Fruit fly (Drosophila melanogaster) whole organism, embryonic: ENCODE measurements around the gene CG17221.

Experiments used
- Ada2b ChIP-seq: fragments of 200-800 bp; sonication (Bioruptor generic); IDR thresholded peaks from 2 replicates; pipeline ENCODE4 v1.3.6; 2022; ENCODE audit warnings: missing biosample characterization, missing genetic modification characterization
- CG1024 ChIP-seq: fragments of 200-800 bp; sonication (Bioruptor generic); IDR thresholded peaks from 2 replicates; pipeline ENCODE4 v1.3.6; 2022; ENCODE audit warnings: missing biosample characterization, missing genetic modification characterization
- CG10267 ChIP-seq: fragments of 200-800 bp; sonication (Bioruptor generic); optimal IDR thresholded peaks from 2 replicates; lab custom pipeline; 2018; ENCODE audit warnings: missing biosample characterization, mild to moderate bottlenecking, missing genetic modification characterization, moderate library complexity
- CG10321 ChIP-seq: fragments of 200-800 bp; sonication (Bioruptor generic); IDR thresholded peaks from 2 replicates; pipeline ENCODE4 v1.3.6; 2022; ENCODE audit warnings: missing biosample characterization, missing genetic modification characterization
- CG10366 ChIP-seq: fragments of 200-800 bp; sonication (Bioruptor generic); IDR thresholded peaks from 2 replicates; pipeline ENCODE4 v1.3.6; 2022; ENCODE audit warnings: missing biosample characterization, missing genetic modification characterization
- CG11085 ChIP-seq: fragments of 200-800 bp; sonication (Bioruptor generic); IDR thresholded peaks from 2 replicates; pipeline ENCODE4 v1.3.6; 2022; ENCODE audit warnings: missing biosample characterization, missing genetic modification characterization
- CG11456 ChIP-seq: fragments of 200-800 bp; sonication (Bioruptor generic); IDR thresholded peaks from 3 replicates; pipeline ENCODE4 v1.3.6; 2022; ENCODE audit warnings: missing biosample characterization, missing genetic modification characterization
- CG11696 ChIP-seq: fragments of 200-800 bp; sonication (Bioruptor generic); IDR thresholded peaks from 2 replicates; pipeline ENCODE4 v1.3.6; 2022; ENCODE audit warnings: missing biosample characterization, missing genetic modification characterization
- CG1233 ChIP-seq: fragments of 200-800 bp; sonication (Bioruptor generic); optimal IDR thresholded peaks from 4 replicates; lab custom pipeline; 2018; ENCODE audit warnings: missing biosample characterization, mild to moderate bottlenecking, missing genetic modification characterization
- CG13287 ChIP-seq: fragments of 200-800 bp; sonication (Bioruptor generic); IDR thresholded peaks from 2 replicates; pipeline ENCODE4 v1.3.6; 2022; ENCODE audit warnings: missing biosample characterization, missing genetic modification characterization; ENCODE audit not compliant: partially characterized antibody
- CG13894 ChIP-seq: fragments of 200-800 bp; sonication (Bioruptor generic); optimal IDR thresholded peaks from 3 replicates; lab custom pipeline; 2018; ENCODE audit warnings: missing biosample characterization, mild to moderate bottlenecking, missing genetic modification characterization, moderate library complexity
- CG15514 ChIP-seq: fragments of 200-800 bp; sonication (Bioruptor generic); optimal IDR thresholded peaks from 3 replicates; lab custom pipeline; 2017; ENCODE audit warnings: missing biosample characterization, missing genetic modification characterization, mild to moderate bottlenecking, moderate library complexity, missing genetic modification reagents
- CG30403 ChIP-seq: fragments of 200-800 bp; sonication (Bioruptor generic); optimal IDR thresholded peaks from 3 replicates; lab custom pipeline; 2016; ENCODE audit warnings: missing biosample characterization, missing genetic modification characterization
- CG32532 ChIP-seq: fragments of 200-800 bp; sonication (Bioruptor generic); IDR thresholded peaks from 2 replicates; pipeline ENCODE4 v1.3.6; 2022; ENCODE audit warnings: missing biosample characterization, missing genetic modification characterization
- CG6272 ChIP-seq: fragments of 200-800 bp; sonication (Bioruptor generic); IDR thresholded peaks from 2 replicates; pipeline ENCODE4 v1.3.6; 2022; ENCODE audit warnings: missing biosample characterization, missing genetic modification characterization
- CG7556 ChIP-seq: fragments of 200-800 bp; sonication (Bioruptor generic); optimal IDR thresholded peaks from 2 replicates; lab custom pipeline; 2017; ENCODE audit warnings: missing biosample characterization, mild to moderate bottlenecking, missing genetic modification characterization
- CG7786 ChIP-seq: fragments of 200-800 bp; sonication (Bioruptor generic); optimal IDR thresholded peaks from 2 replicates; lab custom pipeline; 2016; ENCODE audit warnings: missing biosample characterization, missing genetic modification characterization
- CG8944 ChIP-seq: fragments of 200-800 bp; sonication (Bioruptor generic); optimal IDR thresholded peaks from 3 replicates; lab custom pipeline; 2016; ENCODE audit warnings: missing biosample characterization, missing genetic modification characterization
- CG9817 ChIP-seq: fragments of 200-800 bp; sonication (Bioruptor generic); optimal IDR thresholded peaks from 2 replicates; lab custom pipeline; 2018; ENCODE audit warnings: missing biosample characterization, mild to moderate bottlenecking, missing genetic modification characterization, moderate library complexity
- CHES-1-like ChIP-seq: fragments of 200-800 bp; sonication (Bioruptor generic); optimal IDR thresholded peaks from 2 replicates; lab custom pipeline; 2016; ENCODE audit warnings: missing biosample characterization, missing genetic modification characterization
- CkIIα-i1 ChIP-seq: fragments of 200-800 bp; sonication (Bioruptor generic); IDR thresholded peaks from 2 replicates; pipeline ENCODE4 v1.3.6; 2022; ENCODE audit warnings: missing biosample characterization, missing genetic modification characterization
- CoRest ChIP-seq: fragments of 200-800 bp; sonication (Bioruptor generic); optimal IDR thresholded peaks from 3 replicates; lab custom pipeline; 2018; ENCODE audit warnings: missing biosample characterization, mild to moderate bottlenecking, missing genetic modification characterization, moderate library complexity
- Ets65A ChIP-seq: fragments of 200-800 bp; sonication (Bioruptor generic); peaks from one replicate; lab custom pipeline; 2016; ENCODE audit warnings: missing biosample characterization, missing genetic modification characterization
- H2.0 ChIP-seq: fragments of 200-800 bp; sonication (Bioruptor generic); IDR thresholded peaks from 2 replicates; pipeline ENCODE4 v1.3.6; 2022; ENCODE audit warnings: missing biosample characterization, missing genetic modification characterization
- Hr3 ChIP-seq: fragments of 200-800 bp; sonication (Bioruptor generic); optimal IDR thresholded peaks from 3 replicates; lab custom pipeline; 2016; ENCODE audit warnings: missing biosample characterization, missing genetic modification characterization
- Hsf ChIP-seq: fragments of 200-800 bp; sonication (Bioruptor generic); optimal IDR thresholded peaks from 3 replicates; lab custom pipeline; 2016; ENCODE audit warnings: missing biosample characterization, missing genetic modification characterization
- Max ChIP-seq: fragments of 200-800 bp; sonication (Bioruptor generic); optimal IDR thresholded peaks from 2 replicates; lab custom pipeline; 2016; ENCODE audit warnings: missing biosample characterization, mild to moderate bottlenecking, missing genetic modification characterization
- NfI ChIP-seq: fragments of 200-800 bp; sonication (Bioruptor generic); optimal IDR thresholded peaks from 3 replicates; lab custom pipeline; 2018; ENCODE audit warnings: missing biosample characterization, mild to moderate bottlenecking, missing genetic modification characterization, moderate library complexity
- Poxn ChIP-seq: fragments of 200-800 bp; sonication (Bioruptor generic); IDR thresholded peaks from 2 replicates; pipeline ENCODE4 v1.3.6; 2022; ENCODE audit warnings: missing biosample characterization, missing genetic modification characterization
- Rfx ChIP-seq: fragments of 200-800 bp; sonication (Bioruptor generic); IDR thresholded peaks from 2 replicates; pipeline ENCODE4 v1.3.6; 2022; ENCODE audit warnings: missing biosample characterization, missing genetic modification characterization
- ase ChIP-seq: fragments of 200-800 bp; sonication (Bioruptor generic); IDR thresholded peaks from 3 replicates; pipeline ENCODE4 v1.3.6; 2022; ENCODE audit warnings: missing biosample characterization, missing genetic modification characterization
- ash1 ChIP-seq: fragments of 200-800 bp; sonication (Bioruptor generic); optimal IDR thresholded peaks from 2 replicates; lab custom pipeline; 2018; ENCODE audit warnings: missing biosample characterization, mild to moderate bottlenecking, missing genetic modification characterization
- bigmax ChIP-seq: fragments of 200-800 bp; sonication (Bioruptor generic); optimal IDR thresholded peaks from 2 replicates; lab custom pipeline; 2018; ENCODE audit warnings: missing biosample characterization, mild to moderate bottlenecking, missing genetic modification characterization
- bsh ChIP-seq, 2 experiments: fragments of 200-800 bp; sonication (Bioruptor generic); optimal IDR thresholded peaks; 2 replicates each; lab custom pipeline; 2017 to 2018; ENCODE audit warnings: mild to moderate bottlenecking in 2 of 2, missing biosample characterization in 2 of 2, missing genetic modification characterization in 2 of 2, moderate library complexity in 1 of 2
- cg ChIP-seq: fragments of 200-800 bp; sonication (Bioruptor generic); optimal IDR thresholded peaks from 3 replicates; lab custom pipeline; 2019; ENCODE audit warnings: missing biosample characterization, mild to moderate bottlenecking, missing genetic modification characterization, moderate library complexity
- crp ChIP-seq, 2 experiments: fragments of 200-800 bp; sonication (Bioruptor generic); optimal IDR thresholded peaks; 2 replicates in 1 of 2; 3 replicates in 1 of 2; lab custom pipeline; 2017; ENCODE audit warnings: missing biosample characterization in 2 of 2, missing genetic modification characterization in 2 of 2, mild to moderate bottlenecking in 1 of 2, moderate library complexity in 1 of 2
- fd102C ChIP-seq: fragments of 200-800 bp; sonication (Bioruptor generic); optimal IDR thresholded peaks from 2 replicates; lab custom pipeline; 2018; ENCODE audit warnings: missing biosample characterization, mild to moderate bottlenecking, missing genetic modification characterization, moderate library complexity
- hkb ChIP-seq, 2 experiments: fragments of 200-800 bp in 1 of 2; fragments of >200 bp in 1 of 2; sonication (Bioruptor generic) in 1 of 2; IDR thresholded peaks in 1 of 2; optimal IDR thresholded peaks in 1 of 2; 2 replicates each; pipeline versions ENCODE4 v1.3.6 to Lab custom; 2017 to 2022; ENCODE audit warnings: missing biosample characterization in 1 of 2, missing genetic modification characterization in 1 of 2
- peb ChIP-seq: fragments of 200-800 bp; sonication (Bioruptor generic); IDR thresholded peaks from 2 replicates; pipeline ENCODE4 v1.3.6; 2022; ENCODE audit warnings: missing biosample characterization, missing genetic modification characterization
- pnt ChIP-seq: fragments of 200-800 bp; sonication (Bioruptor generic); optimal IDR thresholded peaks from 3 replicates; lab custom pipeline; 2016; ENCODE audit warnings: missing biosample characterization, missing genetic modification characterization
- row ChIP-seq: fragments of 200-800 bp; sonication (Bioruptor generic); IDR thresholded peaks from 3 replicates; pipeline ENCODE4 v1.3.6; 2022; ENCODE audit warnings: missing biosample characterization, missing genetic modification characterization
- sob ChIP-seq: fragments of 200-800 bp; sonication (Bioruptor generic); IDR thresholded peaks from 2 replicates; pipeline ENCODE4 v1.3.6; 2022; ENCODE audit warnings: missing biosample characterization, missing genetic modification characterization
- stwl ChIP-seq: fragments of 200-800 bp; sonication (Bioruptor generic); optimal IDR thresholded peaks from 3 replicates; lab custom pipeline; 2018; ENCODE audit warnings: missing biosample characterization, mild to moderate bottlenecking, missing genetic modification characterization, moderate library complexity
- twi ChIP-seq: fragments of 200-800 bp; optimal IDR thresholded peaks from 2 replicates; lab custom pipeline; 2019; ENCODE audit warnings: missing biosample characterization, mild to moderate bottlenecking, missing genetic modification characterization, moderate library complexity
- vfl ChIP-seq: fragments of 200-800 bp; sonication (Bioruptor generic); optimal IDR thresholded peaks from 2 replicates; lab custom pipeline; 2016; ENCODE audit warnings: missing biosample characterization, missing genetic modification characterization
- zen ChIP-seq: fragments of 200-800 bp; sonication (Bioruptor generic); optimal IDR thresholded peaks from 3 replicates; lab custom pipeline; 2018; ENCODE audit warnings: missing biosample characterization, mild to moderate bottlenecking, missing genetic modification characterization, moderate library complexity

CG17221 gene

dm6 chr2L:3058772-3059623 is 19.2 kb downstream of the CG17221 start (continued):
- peak; percentile 3 for TF ChIP-seq NfI (GFP tag; lab: Kevin White, UChicago)
- peak; percentile 80 for TF ChIP-seq Rfx (GFP tag; lab: Robert Waterston, UW)
- no peak for TF ChIP-seq CG1233 (GFP tag; lab: Kevin White, UChicago)
- peak; percentile 96 for TF ChIP-seq CG13894
- 0 out of 2 replicates have a peak, but pooled peaks have one; percentile 35 for TF ChIP-seq CG13287
- peak; percentile 58 for TF ChIP-seq CG7786 (GFP tag; lab: Kevin White, UChicago)
- peak; percentile 1 for TF ChIP-seq Hsf (GFP tag; lab: Kevin White, UChicago)
- no peak for TF ChIP-seq Max (GFP tag; lab: Kevin White, UChicago)
- no peak for TF ChIP-seq ase (GFP tag; lab: Robert Waterston, UW)
- TF ChIP-seq bigmax (GFP tag; lab: Kevin White, UChicago) = no peak
- peak; percentile 52 for TF ChIP-seq CHES-1-like (GFP tag; lab: Kevin White, UChicago)
- 0 out of 2 replicates have a peak, but pooled peaks have one; percentile 22 for TF ChIP-seq CG6272
- 0 out of 2 replicates have a peak, but pooled peaks have one; percentile 5 for TF ChIP-seq H2.0
- TF ChIP-seq vfl = peak; percentile 40
- peak; percentile 100 for TF ChIP-seq hkb (optimal IDR thresholded peaks at IDR 0.05; lab: Kevin White, UChicago)
- TF ChIP-seq hkb (GFP tag; IDR thresholded peaks at IDR 0.05; lab: Robert Waterston, UW) = no peak; the same call in 1 of the 2 replicates
- TF ChIP-seq CG10366 (GFP tag; lab: Robert Waterston, UW) = peak; percentile 37
- TF ChIP-seq bsh (GFP tag; optimal IDR thresholded peaks at IDR 0.05; lab: Kevin White, UChicago) = peak in 1 of 2 experiments; percentile 13
- TF ChIP-seq sob = peak; percentile 43; the same call in 1 of the 2 replicates
- peak; percentile 31; the same call in 1 of the 2 replicates for TF ChIP-seq Ada2b (GFP tag; lab: Robert Waterston, UW)
- peak; percentile 21 for TF ChIP-seq CG15514 (GFP tag; lab: Kevin White, UChicago)
- TF ChIP-seq CoRest (tag; lab: Kevin White, UChicago) = peak; percentile 21
- peak in 1 of 2 experiments; percentile 57 for TF ChIP-seq crp (GFP tag; optimal IDR thresholded peaks at IDR 0.05; lab: Kevin White, UChicago)
- 0 out of 2 replicates have a peak, but pooled peaks have one; percentile 36 for TF ChIP-seq CG11696 (GFP tag; lab: Robert Waterston, UW)
- TF ChIP-seq CG9817 = peak; percentile 29

- TF ChIP-seq cg (GFP tag; lab: Kevin White, UChicago) = no peak
- no peak for TF ChIP-seq CG10321 (GFP tag; lab: Robert Waterston, UW)
- peak; percentile 44 for TF ChIP-seq Ets65A (GFP tag; lab: Kevin White, UChicago)
- 0 out of 3 replicates have a peak, but pooled peaks have one; percentile 22 for TF ChIP-seq CG11456
- TF ChIP-seq stwl (tag; lab: Kevin White, UChicago) = no peak
- no peak for TF ChIP-seq H2.0
- 0 out of 2 replicates have a peak, but pooled peaks have one; percentile 10 for TF ChIP-seq CG32532
- no peak for TF ChIP-seq CG1024 (GFP tag; lab: Robert Waterston, UW)
- TF ChIP-seq hkb (optimal IDR thresholded peaks at IDR 0.05; lab: Kevin White, UChicago) = peak; percentile 94
- TF ChIP-seq hkb (GFP tag; IDR thresholded peaks at IDR 0.05; lab: Robert Waterston, UW) = no peak
- 0 out of 3 replicates have a peak, but pooled peaks have one; percentile 1 for TF ChIP-seq row (GFP tag; lab: Robert Waterston, UW)
- TF ChIP-seq CG30403 (GFP tag; lab: Kevin White, UChicago) = no peak
Observed at dm6 chr2L:3059624-3059919, 19.8 kb downstream of the CG17221 start.

dm6 chr2L:3078741-3079140 is 39.0 kb downstream of the CG17221 start:
- TF ChIP-seq CG8944 (GFP tag; lab: Kevin White, UChicago) (no peak), CG11456 (no peak), fd102C (GFP tag; lab: Kevin White, UChicago) (peak; percentile 24), ash1 (GFP tag; lab: Kevin White, UChicago) (no peak), peb (GFP tag; lab: Robert Waterston, UW) (no peak), Poxn (GFP tag; lab: Robert Waterston, UW) (no peak), zen (tag; lab: Kevin White, UChicago) (peak; percentile 27), CG11085 (GFP tag; lab: Robert Waterston, UW) (no peak), twi (peak; percentile 25), CG10267 (tag; lab: Kevin White, UChicago) (no peak), CkIIα-i1 (GFP tag; lab: Robert Waterston, UW) (no peak), CG7556 (GFP tag; lab: Kevin White, UChicago) (no peak), pnt (no peak), Hr3 (GFP tag; lab: Kevin White, UChicago) (no peak), NfI (GFP tag; lab: Kevin White, UChicago) (no peak)
